Fruit fly (Drosophila melanogaster): ENCODE measurements around the gene CG14408.

The CG14408 gene

DNA sequence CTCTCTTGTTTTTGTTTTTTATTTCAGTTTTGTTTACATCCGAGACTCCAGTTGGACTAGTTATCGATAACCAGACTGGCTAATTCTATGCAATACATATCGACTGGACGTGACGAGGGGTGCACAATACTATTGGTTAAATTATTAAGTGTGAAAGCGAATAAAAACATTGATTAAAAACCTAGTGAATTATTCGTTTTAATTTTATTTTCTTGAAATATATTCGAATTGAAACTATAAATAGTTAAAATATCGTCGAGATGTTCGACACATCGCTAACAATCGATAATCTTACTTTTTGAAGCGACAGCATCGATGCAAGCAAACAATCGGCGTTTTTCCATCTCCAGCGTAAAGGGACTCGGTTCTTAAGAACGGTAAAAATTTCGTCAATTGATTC lies 7.2 kb upstream of the CG14408 start, which contains the start of the genes CG32590 and Flo2 (continued):
- TF ChIP-seq CG18262 (tag; optimal IDR thresholded peaks at IDR 0.05) (peak; percentile 62), CG17912 (GFP tag; optimal IDR thresholded peaks at IDR 0.05) (no peak), CG16813 (GFP tag; IDR thresholded peaks at IDR 0.05; ENCODE audit: partially characterized antibody) (peak; percentile 98), HHEX (GFP tag; optimal IDR thresholded peaks at IDR 0.05) (peak; percentile 57), Hsf (GFP tag; optimal IDR thresholded peaks at IDR 0.05) (peak; percentile 80), Abd-B (GFP tag; optimal IDR thresholded peaks at IDR 0.05) (peak; percentile 65), mld (GFP tag; IDR thresholded peaks at IDR 0.05; ENCODE audit: partially characterized antibody) (peak; percentile 96), cg (GFP tag; optimal IDR thresholded peaks at IDR 0.05) (no peak), Hr51 (GFP tag; optimal IDR thresholded peaks at IDR 0.05) (peak; percentile 39 to 74), unpg (GFP tag; optimal IDR thresholded peaks at IDR 0.05) (peak; percentile 70), corto (GFP tag; optimal IDR thresholded peaks at IDR 0.05) (peak; percentile 38), CG7963 (GFP tag; IDR thresholded peaks at IDR 0.05; ENCODE audit: partially characterized antibody) (peak; percentile 96), lab (GFP tag; optimal IDR thresholded peaks at IDR 0.05) (peak; percentile 78), CG8924 (tag; optimal IDR thresholded peaks at IDR 0.05) (peak; percentile 61), CG32767 (GFP tag; IDR thresholded peaks at IDR 0.05) (peak; percentile 63; the same call in 1 of the 2 replicates), scrt (GFP tag; optimal IDR thresholded peaks at IDR 0.05) (no peak), CG5953 (GFP tag; IDR thresholded peaks at IDR 0.05) (peak; percentile 41; the same call in 1 of the 2 replicates), Sin3A (optimal IDR thresholded peaks at IDR 0.05) (peak; percentile 81), Taf1 (GFP tag; IDR thresholded peaks at IDR 0.05) (peak; percentile 55), CrebB (tag; optimal IDR thresholded peaks at IDR 0.05) (peak; percentile 46), fd102C (GFP tag; optimal IDR thresholded peaks at IDR 0.05) (no peak), CG11093 (GFP tag; IDR thresholded peaks at IDR 0.05) (peak; percentile 52; the same call in 1 of the 3 replicates), fu2 (GFP tag; optimal IDR thresholded peaks at IDR 0.05) (peak; percentile 57), CG11723 (GFP tag; optimal IDR thresholded peaks at IDR 0.05) (no peak), bab2 (GFP tag; optimal IDR thresholded peaks at IDR 0.05) (peak; percentile 54), sima (GFP tag; optimal IDR thresholded peaks at IDR 0.05) (no peak), GATAe (GFP tag; conservative IDR thresholded peaks at IDR 0.05) (no peak; the same call in 1 of the 2 replicates), CG10565 (GFP tag; optimal IDR thresholded peaks at IDR 0.05) (no peak), CG1603 (tag; optimal IDR thresholded peaks at IDR 0.05) (peak; percentile 72), CG33557 (GFP tag; optimal IDR thresholded peaks at IDR 0.05) (peak; percentile 12), CG5180 (GFP tag; optimal IDR thresholded peaks at IDR 0.05) (no peak), slbo (GFP tag; IDR thresholded peaks at IDR 0.05) (peak; percentile 94), CG31441 (GFP tag; IDR thresholded peaks at IDR 0.05) (peak; percentile 50; the same call in 1 of the 2 replicates), pita (GFP tag; optimal IDR thresholded peaks at IDR 0.05) (no peak), CG6654 (GFP tag; optimal IDR thresholded peaks at IDR 0.05) (no peak), Deaf1 (tag; optimal IDR thresholded peaks at IDR 0.05) (peak; percentile 52), mirr (GFP tag; optimal IDR thresholded peaks at IDR 0.05) (peak; percentile 14), CG11247 (GFP tag; IDR thresholded peaks at IDR 0.05) (peak; percentile 81), CG12219 (GFP tag; optimal IDR thresholded peaks at IDR 0.05) (no peak), Max (GFP tag; optimal IDR thresholded peaks at IDR 0.05) (peak; percentile 55), Kr (GFP tag; optimal IDR thresholded peaks at IDR 0.05) (no peak), Meics (GFP tag; optimal IDR thresholded peaks at IDR 0.05) (peak; percentile 51), Dll (GFP tag; IDR thresholded peaks at IDR 0.05; ENCODE audit: partially characterized antibody) (peak; percentile 98), gcm2 (GFP tag; optimal IDR thresholded peaks at IDR 0.05) (no peak), trh (GFP tag; optimal IDR thresholded peaks at IDR 0.05) (peak; percentile 48), CG6689 (GFP tag; IDR thresholded peaks at IDR 0.05) (peak; percentile 78), toy (GFP tag; IDR thresholded peaks at IDR 0.05) (peak; percentile 43; the same call in 1 of the 2 replicates), dmrt11E (tag; optimal IDR thresholded peaks at IDR 0.05) (peak; percentile 57), CG6683 (GFP tag; optimal IDR thresholded peaks at IDR 0.05) (peak; percentile 25), CG2116 (GFP tag; optimal IDR thresholded peaks at IDR 0.05) (peak; percentile 91)

All from whole organism, embryonic.